Fruit fly (Drosophila melanogaster): ENCODE results near the gene Aduk.
A peak's percentile ranks its signal among the peaks of the same experiment; 100 is the strongest.

Gene Aduk

dm6 chr3R:9347702-9348378 is 13.3 kb upstream of the Aduk start (continued):
- no peak for TF ChIP-seq CG14050 (GFP tag; IDR thresholded peaks at IDR 0.05)
- no peak for TF ChIP-seq Pdp1 (GFP tag; optimal IDR thresholded peaks at IDR 0.05)
- TF ChIP-seq B-H1 (GFP tag; IDR thresholded peaks at IDR 0.05) = no peak
- TF ChIP-seq CG17359 (tag; optimal IDR thresholded peaks at IDR 0.05) = no peak
- no peak for TF ChIP-seq al (GFP tag; IDR thresholded peaks at IDR 0.05)
- no peak for TF ChIP-seq CG6272 (GFP tag; IDR thresholded peaks at IDR 0.05)
- no peak for TF ChIP-seq da (GFP tag; optimal IDR thresholded peaks at IDR 0.05)

- TF ChIP-seq Hr78 (GFP tag; optimal IDR thresholded peaks at IDR 0.05) = no peak
- TF ChIP-seq CG11695 (GFP tag; IDR thresholded peaks at IDR 0.05) = 0 out of 3 replicates have a peak, but pooled peaks have one; percentile 14
- no peak for TF ChIP-seq jumu (GFP tag; optimal IDR thresholded peaks at IDR 0.05)
- TF ChIP-seq Rx (GFP tag; IDR thresholded peaks at IDR 0.05) = no peak
- TF ChIP-seq dysf (GFP tag; IDR thresholded peaks at IDR 0.05) = 0 out of 3 replicates have a peak, but pooled peaks have one; percentile 8
- no peak for TF ChIP-seq Mad (GFP tag; optimal IDR thresholded peaks at IDR 0.05)
- TF ChIP-seq CG12391 (tag; optimal IDR thresholded peaks at IDR 0.05) = no peak
- peak; percentile 64 for TF ChIP-seq sens (GFP tag)
- TF ChIP-seq gem (tag; optimal IDR thresholded peaks at IDR 0.05) = peak; percentile 5
- TF ChIP-seq CG11696 (GFP tag; IDR thresholded peaks at IDR 0.05) = no peak
- no peak for TF ChIP-seq HmgZ (tag; optimal IDR thresholded peaks at IDR 0.05)
- TF ChIP-seq Xrp1 (GFP tag; IDR thresholded peaks at IDR 0.05) = peak; percentile 20; the same call in 1 of the 2 replicates
- TF ChIP-seq grau (tag; optimal IDR thresholded peaks at IDR 0.05) = peak; percentile 70
- peak; percentile 22; the same call in 1 of the 2 replicates for TF ChIP-seq Drgx (GFP tag; IDR thresholded peaks at IDR 0.05)
- TF ChIP-seq CG10654 (GFP tag; optimal IDR thresholded peaks at IDR 0.05) = no peak
- TF ChIP-seq MBD-R2 (GFP tag; IDR thresholded peaks at IDR 0.05) = no peak
- TF ChIP-seq jing (GFP tag; optimal IDR thresholded peaks at IDR 0.05) = no peak
Observed at dm6 chr3R:9346539-9346938, 12.0 kb upstream of the Aduk start.

dm6 chr3R:9345904-9346303 is 11.4 kb upstream of the Aduk start:
- TF ChIP-seq CG10654 (GFP tag; optimal IDR thresholded peaks at IDR 0.05) (no peak), Rfx (GFP tag; IDR thresholded peaks at IDR 0.05) (peak; percentile 16; the same call in 1 of the 2 replicates), ci (GFP tag; IDR thresholded peaks at IDR 0.05) (peak; percentile 20; the same call in 1 of the 3 replicates), chinmo (GFP tag; IDR thresholded peaks at IDR 0.05; ENCODE audit: partially characterized antibody) (0 out of 4 replicates have a peak, but pooled peaks have one; percentile 34), CG13894 (tag; optimal IDR thresholded peaks at IDR 0.05) (no peak), Blimp-1 (GFP tag; optimal IDR thresholded peaks at IDR 0.05) (peak; percentile 58), ken (GFP tag; IDR thresholded peaks at IDR 0.05) (no peak), gem (tag; optimal IDR thresholded peaks at IDR 0.05) (no peak), CG9932 (GFP tag; IDR thresholded peaks at IDR 0.05) (0 out of 2 replicates have a peak, but pooled peaks have one; percentile 7), Med (GFP tag) (peak; percentile 41), CG1602 (GFP tag; optimal IDR thresholded peaks at IDR 0.05) (no peak), CG2875 (GFP tag; optimal IDR thresholded peaks at IDR 0.05) (no peak), abd-A (tag; optimal IDR thresholded peaks at IDR 0.05) (peak; percentile 28), Myb (GFP tag; optimal IDR thresholded peaks at IDR 0.05) (no peak), CG1603 (tag; optimal IDR thresholded peaks at IDR 0.05) (no peak), twi (tag; optimal IDR thresholded peaks at IDR 0.05) (peak; percentile 89), Drgx (GFP tag; IDR thresholded peaks at IDR 0.05) (peak; percentile 30; the same call in 1 of the 2 replicates), wor (GFP tag; IDR thresholded peaks at IDR 0.05) (no peak), CG14860 (GFP tag; IDR thresholded peaks at IDR 0.05; ENCODE audit: partially characterized antibody) (no peak), CG4360 (GFP tag; IDR thresholded peaks at IDR 0.05) (peak; percentile 22; the same call in 1 of the 2 replicates)

Measured in whole organism, embryonic.